Worm (Caenorhabditis elegans): Measurements from ENCODE around the gene cthd-1.

The cthd-1 gene

DNA sequence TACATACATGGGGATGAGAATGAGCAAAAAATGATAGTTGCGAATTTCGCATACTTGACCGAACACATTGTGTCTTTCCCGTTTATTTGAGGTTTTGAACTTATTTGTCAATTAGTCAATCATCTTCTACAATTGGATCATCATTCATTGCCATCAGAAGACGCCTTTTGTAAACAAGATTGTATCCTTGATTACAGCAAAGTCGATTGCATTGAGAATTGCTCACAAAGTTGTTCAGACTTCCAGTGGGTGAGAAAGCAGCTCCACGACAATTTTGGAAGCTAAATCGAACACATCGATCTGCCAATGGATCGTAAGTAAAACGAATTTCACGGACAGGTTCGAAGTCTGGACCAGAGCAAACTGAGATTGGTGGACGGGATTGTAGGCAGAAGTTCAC is 2.2 kb downstream of the cthd-1 start:
- no peak for TF ChIP-seq ceh-83 (GFP tag; optimal IDR thresholded peaks at IDR 0.05)
- no peak for TF ChIP-seq lin-13 (tag; optimal IDR thresholded peaks at IDR 0.05)
- TF ChIP-seq nhr-12 (tag; optimal IDR thresholded peaks at IDR 0.05), result no peak
- TF ChIP-seq mab-5 (tag; optimal IDR thresholded peaks at IDR 0.05), result no peak
- no peak for TF ChIP-seq sptf-1 (tag; optimal IDR thresholded peaks at IDR 0.05)

ce11 chrV:9685559-9685958 is 7.5 kb downstream of the cthd-1 start, which contains the start of gene ZK287.4:
Gene ZK287.4 (minus strand): TSS chrV:9685659.
- TF ChIP-seq drap-1 (GFP tag; optimal IDR thresholded peaks at IDR 0.05) (no peak), hlh-1 (tag; optimal IDR thresholded peaks at IDR 0.05) (no peak), ceh-39 (tag; optimal IDR thresholded peaks at IDR 0.05) (no peak), lsy-2 (tag; optimal IDR thresholded peaks at IDR 0.05) (no peak), tbx-8 (GFP tag; optimal IDR thresholded peaks at IDR 0.05) (no peak), ces-1 (GFP tag; optimal IDR thresholded peaks at IDR 0.05) (no peak), ceh-43 (GFP tag; optimal IDR thresholded peaks at IDR 0.05) (no peak), nhr-237 (tag; optimal IDR thresholded peaks at IDR 0.05) (no peak), mls-2 (tag; optimal IDR thresholded peaks at IDR 0.05) (no peak), elt-3 (tag; optimal IDR thresholded peaks at IDR 0.05) (no peak), snpc-4 (tag; optimal IDR thresholded peaks at IDR 0.05) (no peak), nhr-28 (tag; optimal IDR thresholded peaks at IDR 0.05) (no peak), zip-8 (tag; optimal IDR thresholded peaks at IDR 0.05) (no peak)

ce11 chrV:9689364-9689763 is 11.3 kb downstream of the cthd-1 start:
- TF ChIP-seq hlh-1 (tag; optimal IDR thresholded peaks at IDR 0.05) (no peak), elt-1 (tag; optimal IDR thresholded peaks at IDR 0.05; ENCODE audit: borderline replicate concordance, insufficient read depth) (no peak), unc-62 (GFP tag; optimal IDR thresholded peaks at IDR 0.05) (no peak), lsy-2 (tag; optimal IDR thresholded peaks at IDR 0.05) (no peak), zip-8 (tag; optimal IDR thresholded peaks at IDR 0.05) (no peak), ces-1 (GFP tag; optimal IDR thresholded peaks at IDR 0.05) (no peak), sptf-1 (tag; optimal IDR thresholded peaks at IDR 0.05) (no peak), lin-32 (GFP tag; optimal IDR thresholded peaks at IDR 0.05) (no peak), unc-120 (tag; optimal IDR thresholded peaks at IDR 0.05; ENCODE audit: poor library complexity, severe bottlenecking) (no peak), nhr-237 (tag; optimal IDR thresholded peaks at IDR 0.05) (no peak), blmp-1 (tag; optimal IDR thresholded peaks at IDR 0.05) (no peak), cnd-1 (tag; optimal IDR thresholded peaks at IDR 0.05) (no peak), ceh-83 (GFP tag; optimal IDR thresholded peaks at IDR 0.05) (no peak), mab-5 (tag; optimal IDR thresholded peaks at IDR 0.05) (no peak), drap-1 (GFP tag; optimal IDR thresholded peaks at IDR 0.05) (no peak)

ce11 chrV:9690099-9690572 is 12.1 kb downstream of the cthd-1 start, which contains the start of gene rbx-1:
Gene rbx-1 (minus strand): TSS chrV:9690522.
- TF ChIP-seq unc-62 (GFP tag; optimal IDR thresholded peaks at IDR 0.05), result no peak
- TF ChIP-seq nhr-76 (tag; optimal IDR thresholded peaks at IDR 0.05), result no peak
- TF ChIP-seq lin-32 (GFP tag; optimal IDR thresholded peaks at IDR 0.05), result no peak
- no peak for TF ChIP-seq ham-2 (GFP tag; optimal IDR thresholded peaks at IDR 0.05)
- no peak for TF ChIP-seq zip-8 (tag; optimal IDR thresholded peaks at IDR 0.05)
- no peak for TF ChIP-seq mab-5 (tag; optimal IDR thresholded peaks at IDR 0.05)
- no peak for TF ChIP-seq ceh-43 (GFP tag; optimal IDR thresholded peaks at IDR 0.05)
- TF ChIP-seq nhr-237 (tag; optimal IDR thresholded peaks at IDR 0.05), result no peak
- no peak for TF ChIP-seq ceh-39 (tag; optimal IDR thresholded peaks at IDR 0.05)
- TF ChIP-seq cnd-1 (tag; optimal IDR thresholded peaks at IDR 0.05), result no peak
- no peak for TF ChIP-seq flh-1 (GFP tag; optimal IDR thresholded peaks at IDR 0.05)
- no peak for TF ChIP-seq nhr-28 (tag; optimal IDR thresholded peaks at IDR 0.05)
- TF ChIP-seq unc-39 (tag; optimal IDR thresholded peaks at IDR 0.05), result no peak
- TF ChIP-seq bed-3 (GFP tag; optimal IDR thresholded peaks at IDR 0.05), result no peak
- TF ChIP-seq ceh-83 (GFP tag; optimal IDR thresholded peaks at IDR 0.05), result no peak
- TF ChIP-seq elt-3 (tag; optimal IDR thresholded peaks at IDR 0.05), result no peak
- TF ChIP-seq nhr-12 (tag; optimal IDR thresholded peaks at IDR 0.05), result no peak

DNA sequence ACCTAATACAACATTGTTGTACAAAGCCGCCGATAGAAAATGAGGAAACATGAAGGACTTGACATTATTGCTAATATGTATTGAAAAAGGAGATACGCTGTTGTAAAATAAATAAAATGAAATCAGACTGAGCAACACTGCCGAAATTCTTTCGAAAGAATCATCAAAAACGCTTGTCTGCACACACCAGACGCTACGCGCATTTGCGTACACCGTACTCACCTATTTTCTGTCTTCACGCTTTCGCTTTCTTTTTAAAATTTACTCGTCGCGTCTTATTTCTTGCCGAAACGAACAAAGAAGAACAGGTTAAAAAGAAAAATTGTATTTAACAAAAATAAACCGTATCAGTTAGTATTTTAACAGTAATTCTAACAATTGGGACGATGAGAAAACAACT is 12.7 kb downstream of the cthd-1 start:
- TF ChIP-seq bed-3 (GFP tag; optimal IDR thresholded peaks at IDR 0.05) (no peak), nhr-2 (tag; optimal IDR thresholded peaks at IDR 0.05) (no peak), lsy-2 (tag; optimal IDR thresholded peaks at IDR 0.05) (peak; percentile 90), unc-62 (GFP tag; optimal IDR thresholded peaks at IDR 0.05) (no peak), sem-2 (GFP tag; optimal IDR thresholded peaks at IDR 0.05) (no peak), lin-13 (tag; optimal IDR thresholded peaks at IDR 0.05) (no peak), cnd-1 (tag; optimal IDR thresholded peaks at IDR 0.05) (no peak), nhr-28 (tag; optimal IDR thresholded peaks at IDR 0.05) (no peak), mep-1 (tag; optimal IDR thresholded peaks at IDR 0.05) (peak; percentile 37), elt-3 (tag; optimal IDR thresholded peaks at IDR 0.05) (no peak), blmp-1 (tag; optimal IDR thresholded peaks at IDR 0.05) (peak; percentile 85), snpc-4 (tag; optimal IDR thresholded peaks at IDR 0.05) (no peak)

All from whole organism, mixed stage, embryonic.